Worm (Caenorhabditis elegans) whole organism, L3 larva: ENCODE data around the gene ensh-1.

Experiments
- R02D3.7 ChIP-seq: fragments of 150-350 bp; optimal IDR thresholded peaks from 2 replicates; lab custom pipeline; 2014; ENCODE audit warnings: missing biosample characterization, missing genetic modification characterization
- fkh-10 ChIP-seq: sonication (generic microtip); optimal IDR thresholded peaks from 2 replicates; lab custom pipeline; 2017; ENCODE audit warnings: missing biosample characterization, missing genetic modification reagents, missing genetic modification characterization
- fos-1 ChIP-seq: fragments of 150-350 bp; optimal IDR thresholded peaks from 2 replicates; lab custom pipeline; 2014; ENCODE audit warnings: missing biosample characterization, missing genetic modification characterization
- jun-1 ChIP-seq: fragments of 150-350 bp; optimal IDR thresholded peaks from 2 replicates; lab custom pipeline; 2014; ENCODE audit warnings: missing biosample characterization, missing genetic modification reagents, missing genetic modification characterization
- lin-15B ChIP-seq: fragments of 150-350 bp; optimal IDR thresholded peaks from 2 replicates; lab custom pipeline; 2014; ENCODE audit warnings: missing biosample characterization, missing genetic modification characterization
- nhr-77 ChIP-seq: fragments of 150-350 bp; optimal IDR thresholded peaks from 2 replicates; lab custom pipeline; 2014; ENCODE audit warnings: missing biosample characterization, missing genetic modification characterization
- skn-1 ChIP-seq: fragments of 150-350 bp; optimal IDR thresholded peaks from 2 replicates; lab custom pipeline; 2014; ENCODE audit warnings: missing biosample characterization, missing genetic modification characterization
- unc-39 ChIP-seq: sonication (generic microtip); optimal IDR thresholded peaks from 4 replicates; lab custom pipeline; 2017; ENCODE audit warnings: missing biosample characterization, missing genetic modification characterization
- unc-62 ChIP-seq: fragments of 150-350 bp; sonication (generic microtip); optimal IDR thresholded peaks from 4 replicates; lab custom pipeline; 2014; ENCODE audit warnings: missing biosample characterization, missing genetic modification reagents, missing genetic modification characterization
- zag-1 ChIP-seq: fragments of 150-350 bp; optimal IDR thresholded peaks from 2 replicates; lab custom pipeline; 2014; ENCODE audit warnings: missing biosample characterization, missing genetic modification characterization

ce11 chrX:8926341-8926740 is 21.2 kb downstream of the ensh-1 start:
- TF ChIP-seq lin-15B (tag; lab: Kevin White, UChicago) = no peak
- no peak for TF ChIP-seq jun-1 (tag; lab: Kevin White, UChicago)
- no peak for TF ChIP-seq unc-39 (tag; lab: Kevin White, UChicago)
- no peak for TF ChIP-seq unc-62 (GFP tag; lab: Kevin White, UChicago)
- no peak for TF ChIP-seq skn-1
- no peak for TF ChIP-seq R02D3.7 (tag; lab: Kevin White, UChicago)
- no peak for TF ChIP-seq nhr-77 (tag; lab: Kevin White, UChicago)
- no peak for TF ChIP-seq fos-1 (tag; lab: Kevin White, UChicago)
- TF ChIP-seq fkh-10 (GFP tag; lab: Kevin White, UChicago) = no peak
- no peak for TF ChIP-seq zag-1
